Worm (Caenorhabditis elegans): ENCODE results near the gene scd-2.

DNA sequence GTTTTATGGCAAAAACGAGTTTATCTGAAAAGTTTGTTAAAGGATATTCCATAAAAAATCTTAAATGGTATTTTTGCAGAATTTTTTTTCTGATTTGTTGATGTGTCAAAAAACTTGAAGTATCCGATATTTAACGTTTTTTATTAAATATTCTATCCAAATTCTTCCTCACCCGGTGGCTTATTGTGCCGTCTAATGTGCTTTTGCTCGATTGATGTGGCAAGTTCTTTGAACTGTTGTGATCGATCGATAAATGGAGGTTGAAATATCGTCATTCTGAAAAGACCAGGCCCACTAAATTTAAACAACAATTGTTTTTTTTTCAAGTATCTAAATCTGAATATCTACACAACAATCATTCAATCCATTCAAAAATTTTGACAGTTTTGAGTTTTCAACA is 22.1 kb downstream of the scd-2 start, which contains the start of gene syx-18:
- TF ChIP-seq unc-130 (tag; optimal IDR thresholded peaks at IDR 0.05): no peak
- no peak for TF ChIP-seq tlp-1 (tag; optimal IDR thresholded peaks at IDR 0.05)
- TF ChIP-seq nhr-90 (tag; optimal IDR thresholded peaks at IDR 0.05; ENCODE audit: poor library complexity): peak; percentile 5
- no peak for TF ChIP-seq snpc-4 (tag; optimal IDR thresholded peaks at IDR 0.05)
- no peak for TF ChIP-seq skn-1 (tag; optimal IDR thresholded peaks at IDR 0.05)
- TF ChIP-seq elt-2 (tag; optimal IDR thresholded peaks at IDR 0.05): no peak
- TF ChIP-seq pqm-1 (tag; optimal IDR thresholded peaks at IDR 0.05): no peak
- TF ChIP-seq ama-1 (optimal IDR thresholded peaks at IDR 0.05): peak; percentile 58
- TF ChIP-seq nhr-20 (tag; optimal IDR thresholded peaks at IDR 0.05): no peak
- no peak for TF ChIP-seq ztf-11 (tag; optimal IDR thresholded peaks at IDR 0.05)
- no peak for TF ChIP-seq fkh-10 (GFP tag; optimal IDR thresholded peaks at IDR 0.05)
- TF ChIP-seq nhr-77 (tag; optimal IDR thresholded peaks at IDR 0.05): no peak

Measured in whole organism, L1 larva.